Fruit fly (Drosophila melanogaster) Kc167 (cell line): ENCODE results near the gene dsf.

ENCODE experiments used
- Sin3A ChIP-seq: fragments of >200 bp; optimal IDR thresholded peaks from 2 replicates; lab custom pipeline; 2018; ENCODE audit warnings: missing external identifiers
- psq ChIP-seq: fragments of >200 bp; optimal IDR thresholded peaks from 2 replicates; lab custom pipeline; 2017; ENCODE audit warnings: missing external identifiers

- no peak for TF ChIP-seq Sin3A (lab: Kevin White, UChicago)
- TF ChIP-seq psq = no peak
Observed at dm6 chr2L:5925164-5925563, 573 bp upstream of the dsf start.
